Fruit fly (Drosophila melanogaster) whole organism, embryonic: ENCODE data around the gene CG4957.
A peak's percentile ranks its signal among the peaks of the same experiment; 100 is the strongest.

Experiments used
- Abd-B ChIP-seq: fragments of 200-800 bp; sonication (Bioruptor generic); optimal IDR thresholded peaks from 2 replicates; lab custom pipeline; 2018; ENCODE audit warnings: missing biosample characterization, mild to moderate bottlenecking, missing genetic modification characterization, moderate library complexity
- Atf3 ChIP-seq: fragments of 200-800 bp; sonication (Bioruptor generic); optimal IDR thresholded peaks from 3 replicates; lab custom pipeline; 2016; ENCODE audit warnings: missing biosample characterization, missing genetic modification characterization
- CG10366 ChIP-seq: fragments of 200-800 bp; sonication (Bioruptor generic); IDR thresholded peaks from 2 replicates; pipeline ENCODE4 v1.3.6; 2022; ENCODE audit warnings: missing biosample characterization, missing genetic modification characterization
- CG10654 ChIP-seq: fragments of 200-800 bp; sonication (Bioruptor generic); optimal IDR thresholded peaks from 2 replicates; lab custom pipeline; 2016; ENCODE audit warnings: missing biosample characterization, missing genetic modification characterization
- CG11247 ChIP-seq: fragments of 200-800 bp; sonication (Bioruptor generic); IDR thresholded peaks from 2 replicates; pipeline ENCODE4 v1.3.6; 2022; ENCODE audit warnings: missing biosample characterization, missing genetic modification characterization
- CG11696 ChIP-seq: fragments of 200-800 bp; sonication (Bioruptor generic); IDR thresholded peaks from 2 replicates; pipeline ENCODE4 v1.3.6; 2022; ENCODE audit warnings: missing biosample characterization, missing genetic modification characterization
- CG12299 ChIP-seq: fragments of 200-800 bp; sonication (Bioruptor generic); optimal IDR thresholded peaks from 2 replicates; lab custom pipeline; 2018; ENCODE audit warnings: missing biosample characterization, mild to moderate bottlenecking, missing genetic modification characterization
- CG14860 ChIP-seq: fragments of 200-800 bp; sonication (Bioruptor generic); IDR thresholded peaks from 3 replicates; pipeline ENCODE4 v1.3.6; 2022; ENCODE audit warnings: missing biosample characterization, missing genetic modification characterization; ENCODE audit not compliant: partially characterized antibody
- CG16863 ChIP-seq: fragments of 200-800 bp; sonication (Bioruptor generic); optimal IDR thresholded peaks from 3 replicates; lab custom pipeline; 2016; ENCODE audit warnings: missing biosample characterization, missing genetic modification characterization
- CG17359 ChIP-seq: fragments of 200-800 bp; sonication (Bioruptor generic); optimal IDR thresholded peaks from 3 replicates; lab custom pipeline; 2018; ENCODE audit warnings: missing biosample characterization, mild to moderate bottlenecking, missing genetic modification characterization, moderate library complexity
- CG17912 ChIP-seq: fragments of 200-800 bp; sonication (Bioruptor generic); optimal IDR thresholded peaks from 2 replicates; lab custom pipeline; 2018; ENCODE audit warnings: missing biosample characterization, mild to moderate bottlenecking, missing genetic modification characterization
- CG1832 ChIP-seq: fragments of 200-800 bp; sonication (Bioruptor generic); optimal IDR thresholded peaks from 2 replicates; lab custom pipeline; 2017; ENCODE audit warnings: missing biosample characterization, mild to moderate bottlenecking, missing genetic modification characterization, inconsistent platforms
- CG18476 ChIP-seq: fragments of 200-800 bp; sonication (Bioruptor generic); optimal IDR thresholded peaks from 2 replicates; lab custom pipeline; 2016; ENCODE audit warnings: missing biosample characterization, mild to moderate bottlenecking, missing genetic modification characterization
- CG2678 ChIP-seq: fragments of 200-800 bp; sonication (Bioruptor generic); optimal IDR thresholded peaks from 3 replicates; lab custom pipeline; 2019; ENCODE audit warnings: missing biosample characterization, mild to moderate bottlenecking, missing genetic modification characterization, moderate library complexity
- CG2712 ChIP-seq: fragments of 200-800 bp; optimal IDR thresholded peaks from 3 replicates; lab custom pipeline; 2019; ENCODE audit warnings: missing biosample characterization, mild to moderate bottlenecking, missing genetic modification characterization, moderate library complexity
- CG2875 ChIP-seq: fragments of 200-800 bp; sonication (Bioruptor generic); optimal IDR thresholded peaks from 2 replicates; lab custom pipeline; 2017; ENCODE audit warnings: missing biosample characterization, mild to moderate bottlenecking, missing genetic modification characterization, missing genetic modification reagents
- CG2889 ChIP-seq: fragments of 200-800 bp; sonication (Bioruptor generic); IDR thresholded peaks from 3 replicates; pipeline ENCODE4 v1.3.6; 2022; ENCODE audit warnings: missing biosample characterization, missing genetic modification characterization
- CG34422 ChIP-seq: fragments of 200-800 bp; sonication (Bioruptor generic); IDR thresholded peaks from 3 replicates; pipeline ENCODE4 v1.3.6; 2022; ENCODE audit warnings: missing biosample characterization, missing genetic modification characterization
- CG4328 ChIP-seq: fragments of 200-800 bp; sonication (Bioruptor generic); optimal IDR thresholded peaks from 3 replicates; lab custom pipeline; 2017; ENCODE audit warnings: missing biosample characterization, missing genetic modification reagents, missing genetic modification characterization
- CG4617 ChIP-seq: fragments of 200-800 bp; sonication (Bioruptor generic); optimal IDR thresholded peaks from 3 replicates; lab custom pipeline; 2016; ENCODE audit warnings: missing biosample characterization, missing genetic modification characterization, borderline replicate concordance
- CG4707 ChIP-seq: fragments of 200-800 bp; sonication (Bioruptor generic); optimal IDR thresholded peaks from 2 replicates; lab custom pipeline; 2018; ENCODE audit warnings: missing biosample characterization, mild to moderate bottlenecking, missing genetic modification characterization, moderate library complexity
- CG5180 ChIP-seq: fragments of 200-800 bp; sonication (Bioruptor generic); optimal IDR thresholded peaks from 3 replicates; lab custom pipeline; 2017; ENCODE audit warnings: missing biosample characterization, missing genetic modification characterization, mild to moderate bottlenecking, moderate library complexity, missing genetic modification reagents
- CG6683 ChIP-seq: fragments of 200-800 bp; sonication (Bioruptor generic); optimal IDR thresholded peaks from 2 replicates; lab custom pipeline; 2017; ENCODE audit warnings: missing biosample characterization, mild to moderate bottlenecking, missing genetic modification characterization, missing genetic modification reagents
- CG8290 ChIP-seq, 3 experiments: fragments of 200-800 bp; sonication (Bioruptor generic); optimal IDR thresholded peaks; 2 replicates each; lab custom pipeline; 2016 to 2019; ENCODE audit warnings: missing biosample characterization in 3 of 3, missing genetic modification characterization in 3 of 3, mild to moderate bottlenecking in 2 of 3, moderate library complexity in 1 of 3
- CG9215 ChIP-seq: fragments of 200-800 bp; sonication (Bioruptor generic); IDR thresholded peaks from 2 replicates; pipeline ENCODE4 v1.3.6; 2022; ENCODE audit warnings: missing biosample characterization, missing genetic modification characterization
- CrebB ChIP-seq: fragments of 200-800 bp; sonication (Bioruptor generic); optimal IDR thresholded peaks from 3 replicates; lab custom pipeline; 2018; ENCODE audit warnings: missing biosample characterization, mild to moderate bottlenecking, missing genetic modification characterization
- Dbx ChIP-seq: fragments of 200-800 bp; sonication (Bioruptor generic); IDR thresholded peaks from 3 replicates; pipeline ENCODE4 v1.3.6; 2022; ENCODE audit warnings: missing biosample characterization, missing genetic modification characterization
- E2f2 ChIP-seq: fragments of 200-800 bp; sonication (Bioruptor generic); IDR thresholded peaks from 2 replicates; pipeline ENCODE4 v1.3.6; 2022; ENCODE audit warnings: missing biosample characterization, missing genetic modification characterization
- Ets65A ChIP-seq: fragments of 200-800 bp; sonication (Bioruptor generic); peaks from one replicate; lab custom pipeline; 2016; ENCODE audit warnings: missing biosample characterization, missing genetic modification characterization
- Ets97D ChIP-seq: fragments of 200-800 bp; sonication (Bioruptor generic); optimal IDR thresholded peaks from 3 replicates; lab custom pipeline; 2016; ENCODE audit warnings: missing biosample characterization, missing genetic modification characterization
- Max ChIP-seq: fragments of 200-800 bp; sonication (Bioruptor generic); optimal IDR thresholded peaks from 2 replicates; lab custom pipeline; 2016; ENCODE audit warnings: missing biosample characterization, mild to moderate bottlenecking, missing genetic modification characterization
- Mrtf ChIP-seq: fragments of 200-800 bp; sonication (Bioruptor generic); IDR thresholded peaks from 3 replicates; pipeline ENCODE4 v1.3.6; 2022; ENCODE audit warnings: missing biosample characterization, missing genetic modification characterization
- NfI ChIP-seq: fragments of 200-800 bp; sonication (Bioruptor generic); optimal IDR thresholded peaks from 3 replicates; lab custom pipeline; 2018; ENCODE audit warnings: missing biosample characterization, mild to moderate bottlenecking, missing genetic modification characterization, moderate library complexity
- Trl ChIP-seq, 3 experiments: fragments of >200 bp in 2 of 3; fragments of 200-800 bp in 1 of 3; sonication (Bioruptor generic) in 1 of 3; optimal IDR thresholded peaks; 2 replicates in 1 of 3; 3 replicates in 2 of 3; lab custom pipeline; 2016 to 2017; ENCODE audit warnings: missing biosample characterization in 1 of 3, missing genetic modification characterization in 1 of 3
- ab ChIP-seq: fragments of 200-800 bp; sonication (Bioruptor generic); optimal IDR thresholded peaks from 2 replicates; lab custom pipeline; 2016; ENCODE audit warnings: missing biosample characterization, missing genetic modification characterization
- bsh ChIP-seq, 2 experiments: fragments of 200-800 bp; sonication (Bioruptor generic); optimal IDR thresholded peaks; 2 replicates each; lab custom pipeline; 2017 to 2018; ENCODE audit warnings: mild to moderate bottlenecking in 2 of 2, missing biosample characterization in 2 of 2, missing genetic modification characterization in 2 of 2, moderate library complexity in 1 of 2
- cato ChIP-seq: fragments of 200-800 bp; sonication (Bioruptor generic); optimal IDR thresholded peaks from 2 replicates; lab custom pipeline; 2016; ENCODE audit warnings: missing biosample characterization, missing genetic modification characterization, borderline replicate concordance
- caup ChIP-seq: fragments of 200-800 bp; sonication (Bioruptor generic); optimal IDR thresholded peaks from 3 replicates; lab custom pipeline; 2017; ENCODE audit warnings: missing biosample characterization, mild to moderate bottlenecking, missing genetic modification characterization, moderate library complexity; ENCODE audit not compliant: severe bottlenecking
- chm ChIP-seq: fragments of 200-800 bp; sonication (Bioruptor generic); IDR thresholded peaks from 2 replicates; pipeline ENCODE4 v1.3.6; 2022; ENCODE audit warnings: missing biosample characterization, missing genetic modification characterization
- chn ChIP-seq: fragments of 200-800 bp; sonication (Bioruptor generic); optimal IDR thresholded peaks from 2 replicates; lab custom pipeline; 2016; ENCODE audit warnings: missing biosample characterization, missing genetic modification characterization
- crol ChIP-seq: fragments of 200-800 bp; sonication (Bioruptor generic); IDR thresholded peaks from 2 replicates; pipeline ENCODE4 v1.3.6; 2022; ENCODE audit warnings: missing biosample characterization, missing genetic modification characterization
- klu ChIP-seq: fragments of 200-800 bp; sonication (Bioruptor generic); IDR thresholded peaks from 2 replicates; pipeline ENCODE4 v1.3.6; 2022; ENCODE audit warnings: missing biosample characterization, missing genetic modification characterization
- nerfin-1 ChIP-seq: fragments of 200-800 bp; sonication (Bioruptor generic); optimal IDR thresholded peaks from 3 replicates; lab custom pipeline; 2019; ENCODE audit warnings: missing biosample characterization, mild to moderate bottlenecking, missing genetic modification characterization, moderate library complexity
- odd ChIP-seq: fragments of 200-800 bp; sonication (Bioruptor generic); optimal IDR thresholded peaks from 2 replicates; lab custom pipeline; 2017; ENCODE audit warnings: missing biosample characterization, mild to moderate bottlenecking, missing genetic modification characterization
- pfk ChIP-seq: fragments of 200-800 bp; sonication (Bioruptor generic); optimal IDR thresholded peaks from 2 replicates; lab custom pipeline; 2018; ENCODE audit warnings: missing biosample characterization, mild to moderate bottlenecking, missing genetic modification characterization, moderate library complexity
- run ChIP-seq: fragments of 200-800 bp; sonication (Bioruptor generic); optimal IDR thresholded peaks from 3 replicates; lab custom pipeline; 2018; ENCODE audit warnings: missing biosample characterization, mild to moderate bottlenecking, missing genetic modification characterization
- sd ChIP-seq: fragments of 200-800 bp; sonication (Bioruptor generic); optimal IDR thresholded peaks from 3 replicates; lab custom pipeline; 2018; ENCODE audit warnings: missing biosample characterization, mild to moderate bottlenecking, missing genetic modification characterization, moderate library complexity
- sug ChIP-seq: fragments of 200-800 bp; optimal IDR thresholded peaks from 2 replicates; lab custom pipeline; 2019; ENCODE audit warnings: missing biosample characterization, mild to moderate bottlenecking, missing genetic modification characterization, moderate library complexity
- trem ChIP-seq: fragments of 200-800 bp; optimal IDR thresholded peaks from 3 replicates; lab custom pipeline; 2019; ENCODE audit warnings: missing biosample characterization, mild to moderate bottlenecking, missing genetic modification characterization, moderate library complexity
- zf30C ChIP-seq: fragments of 200-800 bp; sonication (Bioruptor generic); optimal IDR thresholded peaks from 3 replicates; lab custom pipeline; 2018; ENCODE audit warnings: missing biosample characterization, mild to moderate bottlenecking, missing genetic modification characterization

CG4957 gene

dm6 chr2L:10231092-10231494, 37.6 kb upstream of the CG4957 start (continued):
- TF ChIP-seq CG6683 (no peak), Max (GFP tag; lab: Kevin White, UChicago) (no peak), CG2678 (tag; lab: Kevin White, UChicago) (no peak), CG18476 (GFP tag; lab: Kevin White, UChicago) (no peak), chn (GFP tag; lab: Kevin White, UChicago) (no peak), Mrtf (GFP tag; lab: Robert Waterston, UW) (no peak), CG10366 (GFP tag; lab: Robert Waterston, UW) (no peak), CG5180 (GFP tag; lab: Kevin White, UChicago) (peak; percentile 18), CG9215 (GFP tag; lab: Robert Waterston, UW) (no peak), odd (GFP tag; lab: Kevin White, UChicago) (no peak), Ets65A (GFP tag; lab: Kevin White, UChicago) (no peak), Ets97D (GFP tag; lab: Kevin White, UChicago) (no peak), ab (no peak), trem (tag; lab: Kevin White, UChicago) (no peak), Abd-B (GFP tag; lab: Kevin White, UChicago) (no peak), CG12299 (no peak), chm (GFP tag; lab: Robert Waterston, UW) (no peak), CG4328 (GFP tag; lab: Kevin White, UChicago) (peak; percentile 26), CG34422 (GFP tag; lab: Robert Waterston, UW) (no peak), caup (GFP tag; lab: Kevin White, UChicago) (no peak), pfk (GFP tag; lab: Kevin White, UChicago) (no peak), klu (GFP tag; lab: Robert Waterston, UW) (no peak), CG2889 (no peak), CG4617 (peak; percentile 47), CG2875 (GFP tag; lab: Kevin White, UChicago) (peak; percentile 17), CG2712 (tag; lab: Kevin White, UChicago) (peak; percentile 6), CG16863 (GFP tag; lab: Kevin White, UChicago) (no peak), CG8290 (GFP tag; optimal IDR thresholded peaks at IDR 0.05; lab: Kevin White, UChicago) (no peak), CG8290 (tag; optimal IDR thresholded peaks at IDR 0.05; lab: Kevin White, UChicago) (peak in 1 of 2 experiments; percentile 57), sug (tag; lab: Kevin White, UChicago) (no peak), Atf3 (GFP tag; lab: Kevin White, UChicago) (peak; percentile 2), CG10654 (GFP tag; lab: Kevin White, UChicago) (no peak), crol (no peak), CG4707 (GFP tag; lab: Kevin White, UChicago) (no peak), run (tag; lab: Kevin White, UChicago) (no peak), nerfin-1 (tag; lab: Kevin White, UChicago) (peak; percentile 60), CG11247 (GFP tag; lab: Robert Waterston, UW) (no peak), CG17912 (GFP tag; lab: Kevin White, UChicago) (no peak), CG14860 (GFP tag; lab: Robert Waterston, UW) (no peak), CrebB (tag; lab: Kevin White, UChicago) (no peak), sd (peak; percentile 84), CG11696 (no peak), Dbx (GFP tag; lab: Robert Waterston, UW) (0 out of 3 replicates have a peak, but pooled peaks have one; percentile 51), CG1832 (no peak), NfI (GFP tag; lab: Kevin White, UChicago) (no peak), cato (GFP tag; lab: Kevin White, UChicago) (no peak), E2f2 (GFP tag; lab: Robert Waterston, UW) (peak; percentile 21; the same call in 1 of the 2 replicates), CG17359 (tag; lab: Kevin White, UChicago) (peak; percentile 34), Trl (optimal IDR thresholded peaks at IDR 0.05; lab: Kevin White, UChicago) (peak in 1 of 2 experiments; percentile 7), Trl (GFP tag; optimal IDR thresholded peaks at IDR 0.05; lab: Kevin White, UChicago) (peak; percentile 35), zf30C (GFP tag; lab: Kevin White, UChicago) (peak; percentile 91), bsh (GFP tag; optimal IDR thresholded peaks at IDR 0.05; lab: Kevin White, UChicago) (peak in 1 of 2 experiments; percentile 23)
